Worm (Caenorhabditis elegans): ENCODE results near the gene gcy-5.

ce11 chrII:10317007-10317406, 988 bp upstream of the gcy-5 start, which contains the start of gene M02G9.4:
- no peak for TF ChIP-seq nhr-12 (tag; optimal IDR thresholded peaks at IDR 0.05)
- no peak for TF ChIP-seq unc-39 (tag; optimal IDR thresholded peaks at IDR 0.05)
- no peak for TF ChIP-seq egl-5 (tag; optimal IDR thresholded peaks at IDR 0.05)
- TF ChIP-seq unc-62 (GFP tag; optimal IDR thresholded peaks at IDR 0.05) = no peak
- no peak for TF ChIP-seq nhr-43 (tag; optimal IDR thresholded peaks at IDR 0.05; ENCODE audit: poor library complexity, severe bottlenecking)
- no peak for TF ChIP-seq ceh-82 (tag; optimal IDR thresholded peaks at IDR 0.05)
